Fruit fly (Drosophila melanogaster): ENCODE measurements around the gene Ugt302C1.

Ugt302C1 gene

DNA sequence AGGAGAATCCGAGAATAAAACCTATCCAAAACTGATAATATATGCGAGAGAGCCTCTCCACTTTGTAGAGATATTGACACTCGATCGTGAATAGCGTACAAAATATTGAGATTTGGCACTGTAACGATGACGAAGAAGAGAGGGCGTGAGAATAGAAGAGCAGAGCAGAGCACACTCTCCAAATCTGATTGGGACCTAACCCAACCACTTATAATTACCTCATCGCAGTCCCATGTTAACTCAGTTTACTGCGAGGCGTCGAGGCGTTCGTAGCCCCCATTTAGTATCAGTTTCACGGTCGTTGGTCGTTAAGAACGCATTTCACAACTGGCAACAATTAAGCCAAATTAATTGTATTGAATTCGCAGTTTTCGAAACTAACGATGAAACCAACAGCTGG lies at the start of gene Ugt302C1:
Gene Ugt302C1 (plus strand): TSS at position 241 of the 400 bp plus-strand sequence.
- TF ChIP-seq ttk (optimal IDR thresholded peaks at IDR 0.05), result no peak
- TF ChIP-seq Myc (optimal IDR thresholded peaks at IDR 0.05), result no peak

DNA sequence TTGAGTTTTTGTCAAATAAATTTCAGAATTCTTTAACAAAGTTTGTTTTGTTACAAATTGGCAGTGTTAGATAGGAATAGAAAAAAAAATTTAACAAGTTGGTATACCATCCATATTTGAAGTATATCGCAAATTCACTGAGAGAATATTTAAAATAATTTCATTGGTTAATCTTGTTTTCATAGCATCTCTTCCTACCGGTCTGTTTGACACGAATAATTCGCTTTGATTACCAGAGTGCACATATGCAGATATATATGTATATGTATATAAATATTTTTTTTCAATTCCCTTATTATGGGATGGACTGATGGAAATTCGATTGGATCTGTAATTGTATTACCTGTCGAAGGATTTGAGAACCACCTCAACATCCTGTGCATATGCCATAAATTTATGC lies 41.3 kb upstream of the Ugt302C1 start, which contains the start of gene SdhCL:
Gene SdhCL (minus strand): TSS at position 101 of the 400 bp plus-strand sequence.
- TF ChIP-seq h (optimal IDR thresholded peaks at IDR 0.05) (no peak), psq (optimal IDR thresholded peaks at IDR 0.05) (no peak), Myc (optimal IDR thresholded peaks at IDR 0.05) (no peak), Sin3A (optimal IDR thresholded peaks at IDR 0.05) (no peak), insv (optimal IDR thresholded peaks at IDR 0.05) (no peak)

DNA sequence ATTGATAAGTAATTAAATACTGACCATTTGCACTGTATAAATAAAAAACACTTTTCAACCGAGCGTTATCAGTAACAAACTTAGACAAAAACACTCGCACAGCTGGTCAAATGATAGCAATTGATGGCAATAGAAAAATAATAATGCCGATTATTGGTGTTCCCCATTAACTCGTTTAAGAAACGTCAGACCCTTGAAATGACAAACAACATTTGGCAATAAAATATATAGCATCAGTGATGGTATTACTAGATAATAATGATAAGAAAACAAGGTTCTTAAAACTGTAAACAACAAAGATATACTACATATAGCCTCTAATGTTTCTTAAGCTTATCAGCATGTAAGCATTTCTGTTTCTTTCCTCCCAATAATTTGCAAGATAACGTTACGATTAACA lies 30.5 kb upstream of the Ugt302C1 start:
- TF ChIP-seq Myc (optimal IDR thresholded peaks at IDR 0.05), result no peak
- no peak for TF ChIP-seq h (optimal IDR thresholded peaks at IDR 0.05)
- TF ChIP-seq insv (optimal IDR thresholded peaks at IDR 0.05), result no peak
- TF ChIP-seq Sin3A (optimal IDR thresholded peaks at IDR 0.05), result no peak
- TF ChIP-seq psq (optimal IDR thresholded peaks at IDR 0.05), result no peak
- TF ChIP-seq ttk (optimal IDR thresholded peaks at IDR 0.05), result no peak

DNA sequence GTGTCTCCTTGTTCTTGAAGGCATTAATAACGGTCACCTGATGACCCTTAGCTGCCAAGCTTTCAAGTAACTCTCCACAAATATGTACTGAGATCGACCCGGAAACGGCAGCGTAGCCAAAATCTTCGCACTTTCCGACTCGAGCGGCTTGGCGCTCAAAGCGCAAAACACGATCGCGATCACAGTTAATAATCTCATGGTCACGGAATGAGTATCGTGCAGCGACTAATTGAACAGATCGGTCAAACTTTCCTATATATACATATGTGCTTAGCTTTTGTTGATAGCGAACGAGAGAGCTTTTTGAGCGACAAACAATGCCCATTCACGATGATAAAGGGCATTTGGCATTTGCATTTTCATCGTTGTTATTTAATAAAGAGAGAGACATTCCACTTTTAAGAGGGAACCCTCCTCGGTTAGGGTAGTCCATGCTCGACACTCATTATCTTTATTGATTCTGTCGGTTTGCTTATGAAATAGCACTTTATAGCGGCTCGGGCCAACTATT lies 28.7 kb upstream of the Ugt302C1 start, which contains the start of gene Ugt35C1:
Gene Ugt35C1 (minus strand): TSS at position 213 of the 511 bp plus-strand sequence.
- no peak for TF ChIP-seq psq (optimal IDR thresholded peaks at IDR 0.05)
- TF ChIP-seq ttk (optimal IDR thresholded peaks at IDR 0.05), result no peak
- no peak for TF ChIP-seq insv (optimal IDR thresholded peaks at IDR 0.05)
- TF ChIP-seq Sin3A (optimal IDR thresholded peaks at IDR 0.05), result no peak

DNA sequence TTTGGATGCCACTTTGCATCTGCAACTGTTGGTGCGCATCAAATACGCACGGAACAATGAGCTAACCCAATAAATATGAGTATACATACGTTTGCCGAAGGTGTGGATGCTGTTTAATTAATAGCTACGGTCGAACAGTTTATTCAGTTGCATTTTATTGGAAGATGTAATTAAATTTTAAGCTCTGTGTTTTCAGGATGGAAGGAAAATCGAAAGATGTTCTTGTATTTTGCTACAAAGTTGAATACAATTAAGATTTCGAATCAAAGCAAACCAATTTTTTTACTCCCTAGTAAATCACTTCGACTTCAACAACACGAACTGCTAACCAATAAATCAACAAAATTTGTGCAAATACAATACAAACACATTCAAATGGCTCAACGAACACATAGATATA lies 20.0 kb upstream of the Ugt302C1 start, which contains the start of gene mAcon2:
Gene mAcon2 (plus strand): TSS at position 301 of the 400 bp plus-strand sequence.
- TF ChIP-seq insv (optimal IDR thresholded peaks at IDR 0.05) (no peak), h (optimal IDR thresholded peaks at IDR 0.05) (no peak), psq (optimal IDR thresholded peaks at IDR 0.05) (no peak), Myc (optimal IDR thresholded peaks at IDR 0.05) (no peak), Sin3A (optimal IDR thresholded peaks at IDR 0.05) (no peak), ttk (optimal IDR thresholded peaks at IDR 0.05) (no peak)

DNA sequence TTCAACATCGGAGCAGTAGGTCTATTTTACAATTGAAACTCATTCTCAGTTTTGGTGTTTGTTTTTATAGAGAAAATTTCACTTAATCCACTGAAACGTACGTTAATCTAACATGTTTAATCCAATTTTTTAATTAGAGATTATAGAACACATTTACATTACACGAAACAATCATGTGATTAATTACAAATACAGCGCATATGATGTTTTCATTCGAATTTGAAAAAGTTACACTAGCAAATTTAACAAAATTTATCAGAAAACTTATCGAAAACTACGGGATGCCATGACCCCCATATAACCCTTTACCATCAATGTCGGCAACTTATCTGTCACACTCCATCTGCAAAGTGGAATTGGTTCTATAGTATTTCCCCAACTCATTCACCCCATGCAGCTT lies 11.8 kb upstream of the Ugt302C1 start, which contains the start of gene CheA86a:
Gene CheA86a (minus strand): TSS at position 101 of the 400 bp plus-strand sequence.
- no peak for TF ChIP-seq ttk (optimal IDR thresholded peaks at IDR 0.05)
- no peak for TF ChIP-seq psq (optimal IDR thresholded peaks at IDR 0.05)
- TF ChIP-seq Myc (optimal IDR thresholded peaks at IDR 0.05), result no peak
- no peak for TF ChIP-seq h (optimal IDR thresholded peaks at IDR 0.05)
- TF ChIP-seq insv (optimal IDR thresholded peaks at IDR 0.05), result no peak
- no peak for TF ChIP-seq Sin3A (optimal IDR thresholded peaks at IDR 0.05)

DNA sequence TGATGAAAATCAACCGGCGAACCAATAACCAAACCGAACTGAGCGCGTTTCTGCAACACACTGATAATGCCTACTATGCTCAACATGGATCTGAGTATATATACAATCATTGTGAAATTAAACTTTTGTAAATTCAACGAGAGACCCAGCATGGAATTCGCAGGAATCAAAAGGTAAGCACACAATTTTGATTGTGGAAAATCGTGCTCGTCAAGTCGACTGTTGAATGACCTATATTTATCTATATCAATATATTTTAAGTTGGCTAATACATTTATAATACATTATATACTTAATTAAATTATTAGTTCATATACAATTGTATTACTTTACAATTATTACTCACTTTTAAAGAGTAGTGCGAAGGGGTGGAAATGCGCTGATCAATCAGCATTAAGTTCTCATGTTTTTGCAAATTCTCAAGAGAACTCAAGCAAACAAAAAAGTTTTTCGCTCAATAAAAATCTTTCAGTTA lies 3.1 kb upstream of the Ugt302C1 start, which contains the start of gene Ugt302K1:
Gene Ugt302K1 (minus strand): TSS at position 51 of the 475 bp plus-strand sequence.
- no peak for TF ChIP-seq Sin3A (optimal IDR thresholded peaks at IDR 0.05)
- no peak for TF ChIP-seq Myc (optimal IDR thresholded peaks at IDR 0.05)
- TF ChIP-seq ttk (optimal IDR thresholded peaks at IDR 0.05), result no peak
- TF ChIP-seq psq (optimal IDR thresholded peaks at IDR 0.05), result no peak
- no peak for TF ChIP-seq h (optimal IDR thresholded peaks at IDR 0.05)
- no peak for TF ChIP-seq insv (optimal IDR thresholded peaks at IDR 0.05)

DNA sequence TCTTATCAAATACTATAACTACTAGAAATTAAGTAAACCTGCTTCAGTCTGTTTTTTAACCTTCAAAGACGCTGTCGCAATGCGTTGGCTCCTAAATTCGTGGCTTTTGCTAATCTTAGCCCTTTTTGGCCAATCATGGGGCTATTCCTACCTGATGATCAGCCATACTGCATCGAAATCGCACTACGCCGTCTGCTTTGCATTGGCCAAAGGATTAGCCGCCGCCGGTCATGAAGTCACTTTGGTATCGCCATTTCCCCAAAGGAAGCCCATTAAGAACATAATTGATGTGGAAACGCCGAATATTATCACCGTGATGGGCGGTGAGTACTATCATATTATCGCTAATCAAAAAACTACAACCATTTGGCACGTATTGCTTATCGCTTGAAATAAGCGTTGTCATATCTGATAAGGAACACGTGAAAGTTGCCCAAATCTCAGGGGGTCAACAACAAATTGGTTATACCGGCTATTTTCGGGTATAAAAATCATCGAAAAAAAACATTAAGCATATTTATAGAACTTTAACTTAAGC lies 2.3 kb upstream of the Ugt302C1 start, which contains the start of gene Ugt302E1:
Gene Ugt302E1 (plus strand): TSS at position 51 of the 538 bp plus-strand sequence.
- TF ChIP-seq h (optimal IDR thresholded peaks at IDR 0.05), result no peak
- no peak for TF ChIP-seq insv (optimal IDR thresholded peaks at IDR 0.05)

DNA sequence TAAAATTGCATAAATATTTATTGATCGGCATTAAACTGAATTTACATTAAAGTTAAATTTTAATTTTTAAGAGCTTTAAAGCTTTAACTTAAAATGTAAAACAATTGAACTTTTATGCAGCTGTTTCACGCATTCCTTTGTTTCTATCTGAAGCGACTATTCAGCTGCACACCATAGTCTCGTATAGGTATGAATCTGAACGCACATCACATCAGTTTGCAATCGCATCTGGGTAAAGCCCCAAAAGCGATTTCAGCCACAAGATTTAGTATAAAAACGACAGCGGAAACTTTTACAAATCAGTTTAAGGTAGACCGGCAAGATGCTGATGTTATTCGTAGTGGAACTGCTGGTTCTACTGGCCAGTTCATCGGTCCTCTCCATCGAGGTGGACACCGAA lies 4.0 kb downstream of the Ugt302C1 start, which contains the start of gene CG4757:
Gene CG4757 (plus strand): TSS at position 301 of the 400 bp plus-strand sequence.
- no peak for TF ChIP-seq h (optimal IDR thresholded peaks at IDR 0.05)
- no peak for TF ChIP-seq insv (optimal IDR thresholded peaks at IDR 0.05)
- TF ChIP-seq psq (optimal IDR thresholded peaks at IDR 0.05), result no peak
- no peak for TF ChIP-seq Myc (optimal IDR thresholded peaks at IDR 0.05)
- TF ChIP-seq Sin3A (optimal IDR thresholded peaks at IDR 0.05), result no peak
- no peak for TF ChIP-seq ttk (optimal IDR thresholded peaks at IDR 0.05)

DNA sequence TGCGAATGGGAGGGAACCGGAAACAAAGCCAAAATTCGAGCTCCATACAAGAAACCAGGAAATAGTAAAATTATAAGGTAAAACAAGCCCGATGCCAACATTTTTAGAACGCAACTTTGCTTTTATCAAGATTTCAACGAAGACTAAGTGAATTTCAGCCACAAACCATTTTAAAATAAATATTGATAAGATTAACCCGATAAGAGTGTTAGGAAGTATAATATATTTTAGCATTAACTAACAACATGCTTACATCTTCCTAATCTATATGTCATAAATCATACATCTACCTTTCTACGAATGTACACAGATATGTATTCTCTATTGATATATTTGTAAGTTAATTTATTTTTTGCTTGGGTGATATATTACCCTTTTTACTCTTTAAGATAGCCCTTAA lies 9.1 kb downstream of the Ugt302C1 start, which contains the start of gene Ugt35E1:
Gene Ugt35E1 (minus strand): TSS at position 101 of the 400 bp plus-strand sequence.
- TF ChIP-seq ttk (optimal IDR thresholded peaks at IDR 0.05) (no peak), psq (optimal IDR thresholded peaks at IDR 0.05) (no peak)

DNA sequence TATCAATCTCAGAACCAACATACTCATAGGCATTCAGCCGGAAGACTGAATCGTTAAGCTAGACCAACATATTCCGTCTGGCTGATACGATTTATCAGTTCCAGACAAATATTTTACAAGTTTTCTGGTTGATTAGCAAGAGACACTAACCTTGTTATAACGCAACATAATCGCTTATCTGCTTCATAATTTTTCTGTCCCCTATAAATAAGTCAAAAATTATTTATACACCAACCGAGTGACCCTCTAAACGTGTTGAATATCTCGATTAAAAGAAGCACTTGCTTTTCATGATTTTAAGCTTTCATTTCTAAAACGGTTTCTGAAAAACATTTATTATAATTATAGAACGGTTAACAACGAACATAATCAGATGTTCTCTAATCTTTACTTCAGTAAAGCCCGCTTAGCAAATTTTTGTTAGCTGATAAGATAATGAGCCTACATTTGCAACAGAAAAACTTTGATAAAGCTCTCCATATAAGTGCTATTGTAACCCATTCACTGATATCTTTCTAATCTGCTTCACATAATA lies 11.1 kb downstream of the Ugt302C1 start, which contains the start of gene Ugt35E2:
Gene Ugt35E2 (minus strand): TSS at position 51 of the 535 bp plus-strand sequence.
- TF ChIP-seq Sin3A (optimal IDR thresholded peaks at IDR 0.05) (no peak), ttk (optimal IDR thresholded peaks at IDR 0.05) (no peak), insv (optimal IDR thresholded peaks at IDR 0.05) (no peak), Myc (optimal IDR thresholded peaks at IDR 0.05) (no peak), psq (optimal IDR thresholded peaks at IDR 0.05) (no peak), h (optimal IDR thresholded peaks at IDR 0.05) (no peak)

DNA sequence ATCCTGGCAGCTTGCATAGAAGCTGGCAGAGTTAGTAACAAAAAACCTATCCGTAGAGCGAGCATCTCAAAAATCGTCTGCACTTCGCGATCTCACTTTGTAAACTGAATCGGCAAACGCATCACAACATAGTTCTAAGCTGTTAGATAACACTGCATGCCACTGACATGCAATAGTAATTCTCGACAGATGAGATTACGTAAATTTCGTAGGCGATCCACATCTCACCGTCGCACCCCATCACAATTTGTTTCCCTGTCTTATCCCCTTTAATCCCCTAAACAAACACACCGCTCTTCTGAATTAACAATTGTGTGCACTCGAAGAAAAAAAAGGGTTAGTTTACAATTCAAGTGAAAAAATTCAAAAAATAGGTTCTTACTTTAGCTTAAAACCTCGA lies 13.2 kb downstream of the Ugt302C1 start, which contains the start of gene Ugt35B1:
Gene Ugt35B1 (minus strand): TSS at position 101 of the 400 bp plus-strand sequence.
- no peak for TF ChIP-seq Sin3A (optimal IDR thresholded peaks at IDR 0.05)
- TF ChIP-seq ttk (optimal IDR thresholded peaks at IDR 0.05), result no peak
- TF ChIP-seq psq (optimal IDR thresholded peaks at IDR 0.05), result no peak
- no peak for TF ChIP-seq Myc (optimal IDR thresholded peaks at IDR 0.05)
- no peak for TF ChIP-seq insv (optimal IDR thresholded peaks at IDR 0.05)
- no peak for TF ChIP-seq h (optimal IDR thresholded peaks at IDR 0.05)

Measured in Kc167 (cell line).